Worm (Caenorhabditis elegans) whole organism, young adult: ENCODE measurements around the gene W02B12.12.

Experiments used
- B0019.2 ChIP-seq: fragments of 200-800 bp; sonication (Bioruptor generic); conservative IDR thresholded peaks from 2 replicates; pipeline ENCODE4 v1.3.6; 2022; ENCODE audit warnings: missing genetic modification reagents, missing genetic modification characterization, missing compliant biosample characterization
- B0035.1 ChIP-seq: sonication (generic microtip); optimal IDR thresholded peaks from 2 replicates; lab custom pipeline; 2016; ENCODE audit warnings: missing genetic modification characterization, mild to moderate bottlenecking, missing compliant biosample characterization, missing genotype, missing genetic modification reagents
- B0336.3 ChIP-seq: fragments of 200-800 bp; sonication (Bioruptor generic); IDR thresholded peaks from 2 replicates; pipeline ENCODE4 v1.3.6; 2022; ENCODE audit warnings: missing genetic modification characterization, missing compliant biosample characterization
- F10E7.11 ChIP-seq: sonication (generic microtip); optimal IDR thresholded peaks from 2 replicates; lab custom pipeline; 2017; ENCODE audit warnings: mild to moderate bottlenecking, missing genetic modification characterization, moderate library complexity, missing compliant biosample characterization
- F23B12.7 ChIP-seq: sonication (generic microtip); optimal IDR thresholded peaks from 2 replicates; lab custom pipeline; 2017; ENCODE audit warnings: missing genetic modification characterization, mild to moderate bottlenecking, missing compliant biosample characterization, antibody characterized with exemption, moderate library complexity; ENCODE audit not compliant: insufficient read depth
- F33H1.4 ChIP-seq: fragments of 200-800 bp; sonication (Bioruptor generic); IDR thresholded peaks from 2 replicates; pipeline ENCODE4 v1.3.6; 2022; ENCODE audit warnings: missing genetic modification reagents, missing genetic modification characterization, missing compliant biosample characterization
- F37B4.10 ChIP-seq: fragments of 200-800 bp; sonication (Bioruptor generic); IDR thresholded peaks from 2 replicates; pipeline ENCODE4 v1.3.6; 2022; ENCODE audit warnings: missing genetic modification characterization, missing compliant biosample characterization
- F39B2.1 ChIP-seq: fragments of 200-800 bp; sonication (Bioruptor generic); IDR thresholded peaks from 2 replicates; pipeline ENCODE4 v1.3.6; 2022; ENCODE audit warnings: missing genetic modification reagents, missing genetic modification characterization, missing compliant biosample characterization
- F52B5.7 ChIP-seq: sonication (generic microtip); optimal IDR thresholded peaks from 2 replicates; lab custom pipeline; 2016; ENCODE audit warnings: mild to moderate bottlenecking, missing genetic modification characterization, missing compliant biosample characterization
- F57C9.4 ChIP-seq: sonication (generic microtip); optimal IDR thresholded peaks from 2 replicates; lab custom pipeline; 2017; ENCODE audit warnings: mild to moderate bottlenecking, missing genetic modification characterization, missing compliant biosample characterization
- K11D2.4 ChIP-seq: fragments of 200-800 bp; sonication (Bioruptor generic); IDR thresholded peaks from 2 replicates; pipeline ENCODE4 v1.3.6; 2022; ENCODE audit warnings: missing genetic modification reagents, missing genetic modification characterization, missing compliant biosample characterization
- Y53F4B.3 ChIP-seq: fragments of 200-800 bp; sonication (Bioruptor generic); IDR thresholded peaks from 2 replicates; pipeline ENCODE4 v1.3.6; 2022; ENCODE audit warnings: missing genetic modification reagents, missing genetic modification characterization, missing compliant biosample characterization
- Y56A3A.18 ChIP-seq: fragments of 200-800 bp; sonication (Bioruptor generic); IDR thresholded peaks from 2 replicates; pipeline ENCODE4 v1.3.6; 2022; ENCODE audit warnings: missing genetic modification reagents, missing genetic modification characterization, missing compliant biosample characterization
- Y67H2A.10 ChIP-seq: fragments of 200-800 bp; sonication (Bioruptor generic); conservative IDR thresholded peaks from 2 replicates; pipeline ENCODE4 v1.3.6; 2022; ENCODE audit warnings: missing genetic modification reagents, missing genetic modification characterization, missing compliant biosample characterization
- Y95B8A.8 ChIP-seq: fragments of 200-800 bp; sonication (Bioruptor generic); IDR thresholded peaks from 2 replicates; pipeline ENCODE4 v1.3.6; 2022; ENCODE audit warnings: missing genetic modification reagents, missing genetic modification characterization, missing compliant biosample characterization
- ama-1 ChIP-seq, 3 experiments: fragments of 150-350 bp in 1 of 3; sonication (generic microtip) in 2 of 3; optimal IDR thresholded peaks; 2 replicates each; lab custom pipeline; 2014 to 2018; ENCODE audit warnings: missing biosample characterization in 2 of 3, missing genetic modification characterization in 2 of 3, missing genetic modification reagents in 2 of 3
- aptf-2 ChIP-seq: fragments of 200-800 bp; sonication (Bioruptor generic); conservative IDR thresholded peaks from 2 replicates; pipeline ENCODE4 v1.3.6; 2022; ENCODE audit warnings: missing genetic modification reagents, missing genetic modification characterization, missing compliant biosample characterization
- atf-7 ChIP-seq: sonication (generic microtip); optimal IDR thresholded peaks from 2 replicates; lab custom pipeline; 2017; ENCODE audit warnings: mild to moderate bottlenecking, missing genetic modification characterization, missing compliant biosample characterization
- attf-3 ChIP-seq: fragments of 200-800 bp; sonication (Bioruptor generic); conservative IDR thresholded peaks from 2 replicates; pipeline ENCODE4 v1.3.6; 2022; ENCODE audit warnings: missing genetic modification reagents, missing genetic modification characterization, missing compliant biosample characterization
- attf-5 ChIP-seq: fragments of 200-800 bp; sonication (Bioruptor generic); optimal IDR thresholded peaks from 2 replicates; lab custom pipeline; 2018; ENCODE audit warnings: mild to moderate bottlenecking, missing genetic modification characterization, missing compliant biosample characterization
- cebp-1 ChIP-seq, 2 experiments: fragments of 200-800 bp in 1 of 2; sonication (Bioruptor generic) in 1 of 2; sonication (generic microtip) in 1 of 2; IDR thresholded peaks in 1 of 2; optimal IDR thresholded peaks in 1 of 2; 2 replicates each; pipeline versions ENCODE4 v1.3.6 to Lab custom; 2017 to 2022; ENCODE audit warnings: missing compliant biosample characterization in 2 of 2, missing genetic modification characterization in 2 of 2, mild to moderate bottlenecking in 1 of 2, missing genetic modification reagents in 1 of 2, moderate library complexity in 1 of 2
- ceh-100 ChIP-seq: fragments of 200-800 bp; sonication (Bioruptor generic); IDR thresholded peaks from 2 replicates; pipeline ENCODE4 v1.3.6; 2022; ENCODE audit warnings: missing genetic modification reagents, missing genetic modification characterization, missing compliant biosample characterization
- ceh-58 ChIP-seq: fragments of 200-800 bp; sonication (Bioruptor generic); IDR thresholded peaks from 2 replicates; pipeline ENCODE4 v1.3.6; 2022; ENCODE audit warnings: missing genetic modification characterization, missing compliant biosample characterization
- ceh-91 ChIP-seq: fragments of 200-800 bp; sonication (Bioruptor generic); IDR thresholded peaks from 2 replicates; pipeline ENCODE4 v1.3.6; 2022; ENCODE audit warnings: missing genetic modification reagents, missing genetic modification characterization, missing compliant biosample characterization
- egl-18 ChIP-seq: fragments of 200-800 bp; sonication (Bioruptor generic); IDR thresholded peaks from 2 replicates; pipeline ENCODE4 v1.3.6; 2022; ENCODE audit warnings: missing genetic modification reagents, missing genetic modification characterization, missing compliant biosample characterization
- egrh-3 ChIP-seq: fragments of 200-800 bp; sonication (Bioruptor generic); IDR thresholded peaks from 2 replicates; pipeline ENCODE4 v1.3.6; 2022; ENCODE audit warnings: missing genetic modification reagents, missing genetic modification characterization, missing compliant biosample characterization
- ekl-4 ChIP-seq: fragments of 200-800 bp; sonication (Bioruptor generic); IDR thresholded peaks from 2 replicates; pipeline ENCODE4 v1.3.6; 2022; ENCODE audit warnings: missing genetic modification reagents, missing genetic modification characterization, missing compliant biosample characterization
- hlh-12 ChIP-seq: sonication (generic microtip); optimal IDR thresholded peaks from 2 replicates; lab custom pipeline; 2016; ENCODE audit warnings: missing genetic modification characterization, missing compliant biosample characterization
- hlh-26 ChIP-seq: fragments of 200-800 bp; sonication (Bioruptor generic); conservative IDR thresholded peaks from 2 replicates; pipeline ENCODE4 v1.3.6; 2022; ENCODE audit warnings: missing genetic modification reagents, missing genetic modification characterization, missing compliant biosample characterization
- lag-1 ChIP-seq: fragments of 200-800 bp; sonication (Bioruptor generic); IDR thresholded peaks from 2 replicates; pipeline ENCODE4 v1.3.6; 2022; ENCODE audit warnings: missing genetic modification reagents, missing genetic modification characterization, missing compliant biosample characterization
- let-607 ChIP-seq, 2 experiments: fragments of 200-800 bp in 1 of 2; sonication (Bioruptor generic) in 1 of 2; sonication (generic microtip) in 1 of 2; optimal IDR thresholded peaks; 2 replicates each; lab custom pipeline; 2016 to 2018; ENCODE audit warnings: mild to moderate bottlenecking in 2 of 2, missing compliant biosample characterization in 2 of 2, missing genetic modification characterization in 2 of 2, moderate library complexity in 2 of 2, missing genotype in 1 of 2
- lin-54 ChIP-seq: fragments of 200-800 bp; sonication (Bioruptor generic); optimal IDR thresholded peaks from 2 replicates; lab custom pipeline; 2018; ENCODE audit warnings: mild to moderate bottlenecking, missing genetic modification characterization, missing compliant biosample characterization
- madf-10 ChIP-seq: sonication (generic microtip); optimal IDR thresholded peaks from 2 replicates; lab custom pipeline; 2016; ENCODE audit warnings: mild to moderate bottlenecking, missing genetic modification characterization, missing compliant biosample characterization
- mxl-1 ChIP-seq: sonication (generic microtip); optimal IDR thresholded peaks from 2 replicates; lab custom pipeline; 2016; ENCODE audit warnings: missing genetic modification characterization, missing compliant biosample characterization
- nhr-120 ChIP-seq: fragments of 200-800 bp; sonication (Bioruptor generic); IDR thresholded peaks from 2 replicates; pipeline ENCODE4 v1.3.6; 2022; ENCODE audit warnings: missing genetic modification characterization, missing compliant biosample characterization
- nhr-179 ChIP-seq: sonication (generic microtip); optimal IDR thresholded peaks from 2 replicates; lab custom pipeline; 2016; ENCODE audit warnings: mild to moderate bottlenecking, missing genetic modification characterization, missing compliant biosample characterization
- nhr-90 ChIP-seq: sonication (generic microtip); optimal IDR thresholded peaks from 2 replicates; lab custom pipeline; 2016; ENCODE audit warnings: missing genotype, mild to moderate bottlenecking, missing genetic modification characterization, missing compliant biosample characterization
- pbrm-1 ChIP-seq: fragments of 200-800 bp; sonication (Bioruptor generic); IDR thresholded peaks from 2 replicates; pipeline ENCODE4 v1.3.6; 2022; ENCODE audit warnings: missing genetic modification reagents, missing genetic modification characterization, missing compliant biosample characterization
- snpc-1.3 ChIP-seq: sonication (generic microtip); optimal IDR thresholded peaks from 2 replicates; lab custom pipeline; 2017; ENCODE audit warnings: missing genetic modification characterization, mild to moderate bottlenecking, missing compliant biosample characterization, antibody characterized with exemption, moderate library complexity, missing genotype, missing genetic modification reagents; ENCODE audit not compliant: insufficient read depth
- unc-130 ChIP-seq: sonication (generic microtip); optimal IDR thresholded peaks from 2 replicates; lab custom pipeline; 2016; ENCODE audit warnings: missing genetic modification reagents, missing genetic modification characterization, missing compliant biosample characterization
- unc-62 ChIP-seq: fragments of 150-350 bp; optimal IDR thresholded peaks from 2 replicates; lab custom pipeline; 2014; ENCODE audit warnings: missing biosample characterization, missing genetic modification reagents, missing genetic modification characterization
- xnd-1 ChIP-seq: sonication (generic microtip); optimal IDR thresholded peaks from 2 replicates; lab custom pipeline; 2016; ENCODE audit warnings: missing genotype, missing genetic modification reagents, missing genetic modification characterization, missing compliant biosample characterization
- zfh-2 ChIP-seq: fragments of 200-800 bp; sonication (Bioruptor generic); conservative IDR thresholded peaks from 2 replicates; pipeline ENCODE4 v1.3.6; 2022; ENCODE audit warnings: missing genetic modification reagents, missing genetic modification characterization, missing compliant biosample characterization
- zim-3 ChIP-seq: sonication (generic microtip); optimal IDR thresholded peaks from 2 replicates; lab custom pipeline; 2017; ENCODE audit warnings: mild to moderate bottlenecking, missing genetic modification characterization, moderate library complexity, missing compliant biosample characterization
- ztf-18 ChIP-seq: sonication (generic microtip); optimal IDR thresholded peaks from 2 replicates; lab custom pipeline; 2016; ENCODE audit warnings: missing genotype, mild to moderate bottlenecking, missing genetic modification characterization, missing compliant biosample characterization
- ztf-22 ChIP-seq: fragments of 200-800 bp; sonication (Bioruptor generic); optimal IDR thresholded peaks from 2 replicates; lab custom pipeline; 2018; ENCODE audit warnings: mild to moderate bottlenecking, missing genetic modification characterization, moderate library complexity, missing compliant biosample characterization
- ztf-26 ChIP-seq: sonication (generic microtip); optimal IDR thresholded peaks from 2 replicates; lab custom pipeline; 2017; ENCODE audit warnings: missing genetic modification characterization, missing compliant biosample characterization
- ztf-3 ChIP-seq: fragments of 200-800 bp; sonication (Bioruptor generic); optimal IDR thresholded peaks from 2 replicates; lab custom pipeline; 2018; ENCODE audit warnings: mild to moderate bottlenecking, missing genetic modification characterization, missing compliant biosample characterization

The W02B12.12 gene

DNA sequence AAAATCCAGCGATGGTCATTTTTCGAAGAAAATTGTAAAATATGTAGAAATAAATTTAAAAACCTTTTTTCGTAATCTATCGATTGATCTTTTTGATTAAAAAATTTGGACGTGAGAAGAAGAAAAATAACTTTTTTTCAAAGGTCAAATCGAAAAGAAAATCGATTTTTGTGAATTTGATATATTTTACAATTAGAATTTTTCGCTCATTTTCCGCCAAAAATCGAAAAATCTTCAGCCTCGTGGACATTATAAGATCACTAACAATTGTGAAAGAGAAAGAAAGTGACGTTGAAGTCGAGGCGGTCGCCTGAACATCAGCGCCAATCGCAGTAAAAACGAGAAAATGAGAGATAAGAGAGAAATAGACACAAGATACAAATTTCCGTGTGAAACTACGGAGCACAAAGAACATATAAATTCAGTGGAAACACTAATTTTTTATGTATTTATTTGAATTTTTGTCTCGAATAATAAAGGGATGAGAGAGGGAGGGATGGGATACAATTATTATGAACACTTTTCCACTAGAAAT lies 9.3 kb downstream of the W02B12.12 start, which contains the start of gene cisd-1 (continued):
- TF ChIP-seq ama-1 (optimal IDR thresholded peaks at IDR 0.05; lab: Kevin White, UChicago) (no peak), ama-1 (GFP tag; optimal IDR thresholded peaks at IDR 0.05; lab: Kevin White, UChicago) (no peak), B0336.3 (no peak), B0019.2 (GFP tag; lab: Robert Waterston, UW) (no peak), K11D2.4 (GFP tag; lab: Robert Waterston, UW) (no peak), egrh-3 (GFP tag; lab: Robert Waterston, UW) (no peak), hlh-26 (GFP tag; lab: Robert Waterston, UW) (no peak), egl-18 (GFP tag; lab: Robert Waterston, UW) (no peak), mxl-1 (tag; lab: Kevin White, UChicago) (no peak), Y53F4B.3 (GFP tag; lab: Robert Waterston, UW) (no peak), snpc-1.3 (tag; lab: Kevin White, UChicago) (no peak), ekl-4 (GFP tag; lab: Robert Waterston, UW) (0 out of 2 replicates have a peak, but pooled peaks have one; percentile 32), F39B2.1 (no peak), lag-1 (GFP tag; lab: Robert Waterston, UW) (no peak), F37B4.10 (no peak), F33H1.4 (no peak), atf-7 (tag; lab: Kevin White, UChicago) (peak; percentile 32), ceh-100 (no peak), F52B5.7 (tag; lab: Kevin White, UChicago) (no peak), ceh-91 (GFP tag; lab: Robert Waterston, UW) (no peak), Y95B8A.8 (GFP tag; lab: Robert Waterston, UW) (no peak), ceh-58 (no peak), zfh-2 (GFP tag; lab: Robert Waterston, UW) (no peak), zim-3 (tag; lab: Kevin White, UChicago) (no peak), lin-54 (no peak), nhr-120 (no peak), nhr-90 (tag; lab: Kevin White, UChicago) (no peak), xnd-1 (tag; lab: Kevin White, UChicago) (no peak), Y67H2A.10 (GFP tag; lab: Robert Waterston, UW) (no peak), hlh-12 (no peak), Y56A3A.18 (GFP tag; lab: Robert Waterston, UW) (no peak), cebp-1 (GFP tag; IDR thresholded peaks at IDR 0.05; lab: Robert Waterston, UW) (peak; percentile 25; the same call in 1 of the 2 replicates), cebp-1 (tag; optimal IDR thresholded peaks at IDR 0.05; lab: Kevin White, UChicago) (peak; percentile 59), ztf-26 (tag; lab: Kevin White, UChicago) (no peak), ztf-18 (tag; lab: Kevin White, UChicago) (peak; percentile 5), madf-10 (tag; lab: Kevin White, UChicago) (no peak), F57C9.4 (no peak), pbrm-1 (0 out of 2 replicates have a peak, but pooled peaks have one; percentile 30), attf-5 (no peak)
- TF ChIP-seq, all 124 proteins: peak for 7

DNA sequence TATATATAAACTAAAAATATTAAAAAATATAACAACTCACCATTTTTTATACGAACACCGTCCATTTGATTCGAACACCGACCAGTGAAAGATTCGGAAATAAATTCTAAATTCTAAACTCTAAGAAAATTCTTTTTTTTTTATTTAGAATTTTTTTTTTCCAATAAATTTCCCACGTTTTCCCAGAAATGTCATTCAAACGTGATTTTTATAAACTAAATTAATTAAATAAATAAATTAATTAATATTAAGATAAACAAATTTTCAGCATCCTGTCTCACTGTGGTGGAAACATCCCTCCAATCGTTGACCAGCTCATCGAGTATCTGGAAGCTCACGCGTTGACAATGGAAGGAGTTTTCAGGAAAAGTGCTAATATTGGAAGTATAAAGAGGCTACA lies 11.4 kb downstream of the W02B12.12 start, which contains the start of gene klp-17:
Gene klp-17, minus strand, starts transcription at position 101 of the 400 bp plus-strand sequence.
- TF ChIP-seq aptf-2 (GFP tag; lab: Robert Waterston, UW) (no peak), ekl-4 (GFP tag; lab: Robert Waterston, UW) (no peak), attf-5 (no peak), ztf-22 (GFP tag; lab: Kevin White, UChicago) (no peak), unc-62 (GFP tag; lab: Kevin White, UChicago) (no peak), zfh-2 (GFP tag; lab: Robert Waterston, UW) (no peak), F52B5.7 (tag; lab: Kevin White, UChicago) (no peak), lag-1 (GFP tag; lab: Robert Waterston, UW) (no peak), unc-130 (GFP tag; lab: Kevin White, UChicago) (no peak), Y53F4B.3 (GFP tag; lab: Robert Waterston, UW) (no peak), F10E7.11 (no peak), ztf-3 (GFP tag; lab: Kevin White, UChicago) (no peak), F23B12.7 (tag; lab: Kevin White, UChicago) (no peak), attf-3 (GFP tag; lab: Robert Waterston, UW) (no peak), let-607 (tag; optimal IDR thresholded peaks at IDR 0.05; lab: Kevin White, UChicago) (no peak), ceh-100 (no peak), B0019.2 (GFP tag; lab: Robert Waterston, UW) (no peak), nhr-179 (no peak), B0035.1 (tag; lab: Kevin White, UChicago) (no peak)
